Worm (Caenorhabditis elegans): ENCODE measurements around the gene D1086.21.

Gene D1086.21

DNA sequence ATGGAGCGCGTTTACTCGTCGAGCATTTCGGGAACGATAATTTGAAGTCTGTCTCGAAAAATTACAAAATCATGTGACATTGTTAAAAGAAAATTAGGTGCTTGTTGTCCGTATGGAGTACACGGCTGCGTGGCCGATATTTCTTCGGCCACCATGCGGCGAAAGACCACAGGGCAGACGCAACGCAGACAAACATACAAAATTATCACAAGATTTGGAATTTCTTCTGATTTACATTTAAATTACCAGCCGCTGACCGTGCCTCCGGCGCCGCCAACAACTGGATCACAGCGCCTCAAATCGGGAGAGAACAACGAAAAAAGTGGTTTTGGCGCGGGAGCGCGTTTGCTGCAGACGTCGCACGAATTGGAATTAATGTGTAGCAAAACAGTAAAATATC is 9.4 kb upstream of the D1086.21 start (continued):
- TF ChIP-seq nhr-76 (tag; optimal IDR thresholded peaks at IDR 0.05): peak; percentile 1
- peak; percentile 99 for TF ChIP-seq grh-1 (GFP tag; IDR thresholded peaks at IDR 0.05)
- TF ChIP-seq lin-13 (GFP tag; optimal IDR thresholded peaks at IDR 0.05): peak; percentile 92
- TF ChIP-seq mep-1 (tag; optimal IDR thresholded peaks at IDR 0.05): peak; percentile 83
- peak in 1 of 2 experiments; percentile 90 for TF ChIP-seq mdl-1 (tag; optimal IDR thresholded peaks at IDR 0.05)
- peak; percentile 2 for TF ChIP-seq ama-1 (optimal IDR thresholded peaks at IDR 0.05)
- peak in 1 of 2 experiments; percentile 100 for TF ChIP-seq ztf-11 (tag; optimal IDR thresholded peaks at IDR 0.05)
- peak; percentile 90 to 91 for TF ChIP-seq efl-1 (optimal IDR thresholded peaks at IDR 0.05)
- peak; percentile 84 to 99 for TF ChIP-seq efl-1 (GFP tag; optimal IDR thresholded peaks at IDR 0.05 in 1 of 2)
- TF ChIP-seq unc-130 (tag; optimal IDR thresholded peaks at IDR 0.05): peak; percentile 98
- TF ChIP-seq lin-14 (GFP tag; optimal IDR thresholded peaks at IDR 0.05): peak; percentile 98
- peak; percentile 82 for TF ChIP-seq nhr-77 (tag; optimal IDR thresholded peaks at IDR 0.05)
- TF ChIP-seq ceh-90 (tag; optimal IDR thresholded peaks at IDR 0.05): peak; percentile 99
- TF ChIP-seq zip-4 (GFP tag; optimal IDR thresholded peaks at IDR 0.05): peak; percentile 92
- peak; percentile 67; the same call in 1 of the 2 replicates for TF ChIP-seq ets-5 (GFP tag; IDR thresholded peaks at IDR 0.05)
- TF ChIP-seq vab-15 (tag; optimal IDR thresholded peaks at IDR 0.05): peak; percentile 88
- peak; percentile 100 for TF ChIP-seq nhr-19 (GFP tag; conservative IDR thresholded peaks at IDR 0.05)
- TF ChIP-seq pax-3 (tag; optimal IDR thresholded peaks at IDR 0.05): peak; percentile 100
- peak; percentile 97 for TF ChIP-seq ceh-8 (GFP tag; optimal IDR thresholded peaks at IDR 0.05)

ce11 chrV:14057540-14057939 is 7.0 kb upstream of the D1086.21 start, which contains the start of gene F58D12.3:
Gene F58D12.3 (plus strand): TSS chrV:14057840.
- TF ChIP-seq F16B12.6 (tag; optimal IDR thresholded peaks at IDR 0.05): no peak
- no peak for TF ChIP-seq C16A3.4 (tag; optimal IDR thresholded peaks at IDR 0.05)
- TF ChIP-seq vab-15 (tag; optimal IDR thresholded peaks at IDR 0.05): no peak
- no peak for TF ChIP-seq lir-3 (tag; optimal IDR thresholded peaks at IDR 0.05; ENCODE audit: poor library complexity)
- TF ChIP-seq C04F5.9 (tag; optimal IDR thresholded peaks at IDR 0.05): no peak
- TF ChIP-seq nhr-77 (tag; optimal IDR thresholded peaks at IDR 0.05): no peak
- no peak for TF ChIP-seq nhr-76 (tag; optimal IDR thresholded peaks at IDR 0.05)
- TF ChIP-seq nhr-237 (tag; optimal IDR thresholded peaks at IDR 0.05): no peak
- no peak for TF ChIP-seq lin-15B (tag; optimal IDR thresholded peaks at IDR 0.05)

ce11 chrV:14063980-14064379 is 542 bp upstream of the D1086.21 start:
- TF ChIP-seq ceh-90 (tag; optimal IDR thresholded peaks at IDR 0.05) (no peak), ceh-8 (GFP tag; optimal IDR thresholded peaks at IDR 0.05) (no peak), ama-1 (optimal IDR thresholded peaks at IDR 0.05) (no peak), pqm-1 (tag; optimal IDR thresholded peaks at IDR 0.05) (no peak), vab-15 (tag; optimal IDR thresholded peaks at IDR 0.05) (no peak), lin-15B (tag; optimal IDR thresholded peaks at IDR 0.05) (no peak), snpc-4 (tag; optimal IDR thresholded peaks at IDR 0.05) (no peak), ceh-63 (GFP tag; optimal IDR thresholded peaks at IDR 0.05) (no peak), unc-62 (GFP tag; optimal IDR thresholded peaks at IDR 0.05) (no peak), unc-86 (tag; optimal IDR thresholded peaks at IDR 0.05) (no peak), nhr-77 (tag; optimal IDR thresholded peaks at IDR 0.05) (no peak)

ce11 chrV:14067816-14068296 is 3.3 kb downstream of the D1086.21 start, which contains the start of gene D1086.17:
Gene D1086.17 (plus strand): TSS chrV:14067866.
- no peak for TF ChIP-seq nhr-71 (tag; optimal IDR thresholded peaks at IDR 0.05)
- no peak for TF ChIP-seq fkh-8 (tag; optimal IDR thresholded peaks at IDR 0.05)
- no peak for TF ChIP-seq unc-130 (tag; optimal IDR thresholded peaks at IDR 0.05)
- TF ChIP-seq elt-3 (tag; optimal IDR thresholded peaks at IDR 0.05): no peak

DNA sequence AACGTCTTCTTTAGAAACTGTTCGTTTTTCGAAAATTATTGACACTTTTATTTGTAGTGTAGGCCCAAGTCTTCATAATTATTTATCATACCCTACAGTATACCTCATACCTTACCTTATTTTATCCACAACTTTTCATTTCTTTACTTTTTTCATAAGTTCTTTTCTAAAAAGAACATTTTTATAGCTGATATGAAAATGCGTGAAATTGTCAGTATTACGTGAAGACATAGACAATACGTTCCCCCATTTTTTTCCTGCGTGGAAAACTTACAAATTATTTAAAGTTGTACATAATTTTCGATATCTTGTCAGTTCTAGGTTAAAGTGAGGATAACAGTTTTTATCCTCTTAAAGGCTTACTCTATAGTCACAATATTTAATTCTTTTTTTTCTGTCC is 5.4 kb downstream of the D1086.21 start:
- no peak for TF ChIP-seq efl-3 (GFP tag; optimal IDR thresholded peaks at IDR 0.05)
- no peak for TF ChIP-seq ceh-8 (GFP tag; optimal IDR thresholded peaks at IDR 0.05)
- TF ChIP-seq nhr-71 (tag; optimal IDR thresholded peaks at IDR 0.05): no peak
- no peak for TF ChIP-seq nhr-237 (tag; optimal IDR thresholded peaks at IDR 0.05)
- no peak for TF ChIP-seq mdl-1 (tag; optimal IDR thresholded peaks at IDR 0.05)
- no peak for TF ChIP-seq lin-35 (GFP tag; optimal IDR thresholded peaks at IDR 0.05)
